Fruit fly (Drosophila melanogaster) whole organism, embryonic: Measurements from ENCODE around the gene Pax.

Experiments
- CG10209 ChIP-seq: fragments of 200-800 bp; sonication (Bioruptor generic); optimal IDR thresholded peaks from 3 replicates; lab custom pipeline; 2017; ENCODE audit warnings: missing biosample characterization, mild to moderate bottlenecking, missing genetic modification characterization, missing genetic modification reagents
- CG10366 ChIP-seq: fragments of 200-800 bp; sonication (Bioruptor generic); IDR thresholded peaks from 2 replicates; pipeline ENCODE4 v1.3.6; 2022; ENCODE audit warnings: missing biosample characterization, missing genetic modification characterization
- CG11398 ChIP-seq: fragments of 200-800 bp; sonication (Bioruptor generic); optimal IDR thresholded peaks from 2 replicates; lab custom pipeline; 2016; ENCODE audit warnings: missing biosample characterization, missing genetic modification characterization
- CG12299 ChIP-seq: fragments of 200-800 bp; sonication (Bioruptor generic); optimal IDR thresholded peaks from 2 replicates; lab custom pipeline; 2018; ENCODE audit warnings: missing biosample characterization, mild to moderate bottlenecking, missing genetic modification characterization
- CG13287 ChIP-seq: fragments of 200-800 bp; sonication (Bioruptor generic); IDR thresholded peaks from 2 replicates; pipeline ENCODE4 v1.3.6; 2022; ENCODE audit warnings: missing biosample characterization, missing genetic modification characterization; ENCODE audit not compliant: partially characterized antibody
- CG13894 ChIP-seq: fragments of 200-800 bp; sonication (Bioruptor generic); optimal IDR thresholded peaks from 3 replicates; lab custom pipeline; 2018; ENCODE audit warnings: missing biosample characterization, mild to moderate bottlenecking, missing genetic modification characterization, moderate library complexity
- CG16863 ChIP-seq: fragments of 200-800 bp; sonication (Bioruptor generic); optimal IDR thresholded peaks from 3 replicates; lab custom pipeline; 2016; ENCODE audit warnings: missing biosample characterization, missing genetic modification characterization
- CG17612 ChIP-seq: fragments of 200-800 bp; sonication (Bioruptor generic); IDR thresholded peaks from 2 replicates; pipeline ENCODE4 v1.3.6; 2022; ENCODE audit warnings: missing biosample characterization, missing genetic modification characterization
- CG2875 ChIP-seq: fragments of 200-800 bp; sonication (Bioruptor generic); optimal IDR thresholded peaks from 2 replicates; lab custom pipeline; 2017; ENCODE audit warnings: missing biosample characterization, mild to moderate bottlenecking, missing genetic modification characterization, missing genetic modification reagents
- CG3281 ChIP-seq: fragments of 200-800 bp; sonication (Bioruptor generic); optimal IDR thresholded peaks from 3 replicates; lab custom pipeline; 2017; ENCODE audit warnings: missing biosample characterization, mild to moderate bottlenecking, missing genetic modification characterization
- CG4360 ChIP-seq: fragments of 200-800 bp; sonication (Bioruptor generic); IDR thresholded peaks from 2 replicates; pipeline ENCODE4 v1.3.6; 2022; ENCODE audit warnings: missing biosample characterization, missing genetic modification characterization
- CG6689 ChIP-seq: fragments of 200-800 bp; sonication (Bioruptor generic); IDR thresholded peaks from 2 replicates; pipeline ENCODE4 v1.3.6; 2022; ENCODE audit warnings: missing biosample characterization, missing genetic modification characterization
- CG6813 ChIP-seq: fragments of 200-800 bp; sonication (Bioruptor generic); optimal IDR thresholded peaks from 2 replicates; lab custom pipeline; 2017; ENCODE audit warnings: missing biosample characterization, missing genetic modification characterization, mild to moderate bottlenecking, moderate library complexity, missing genetic modification reagents
- CG7745 ChIP-seq: fragments of 200-800 bp; sonication (Bioruptor generic); optimal IDR thresholded peaks from 2 replicates; lab custom pipeline; 2018; ENCODE audit warnings: missing biosample characterization, mild to moderate bottlenecking, missing genetic modification characterization, moderate library complexity
- CG7839 ChIP-seq: fragments of 200-800 bp; sonication (Bioruptor generic); optimal IDR thresholded peaks from 3 replicates; lab custom pipeline; 2018; ENCODE audit warnings: missing biosample characterization, mild to moderate bottlenecking, missing genetic modification characterization, moderate library complexity
- CG7928 ChIP-seq: fragments of 200-800 bp; sonication (Bioruptor generic); optimal IDR thresholded peaks from 2 replicates; lab custom pipeline; 2017; ENCODE audit warnings: missing biosample characterization, mild to moderate bottlenecking, missing genetic modification characterization
- CG8281 ChIP-seq: fragments of 200-800 bp; sonication (Bioruptor generic); optimal IDR thresholded peaks from 2 replicates; lab custom pipeline; 2018; ENCODE audit warnings: missing biosample characterization, mild to moderate bottlenecking, missing genetic modification characterization, moderate library complexity
- CG8944 ChIP-seq: fragments of 200-800 bp; sonication (Bioruptor generic); optimal IDR thresholded peaks from 3 replicates; lab custom pipeline; 2016; ENCODE audit warnings: missing biosample characterization, missing genetic modification characterization
- CG9932 ChIP-seq: fragments of 200-800 bp; sonication (Bioruptor generic); IDR thresholded peaks from 2 replicates; pipeline ENCODE4 v1.3.6; 2022; ENCODE audit warnings: missing biosample characterization, missing genetic modification characterization
- CoRest ChIP-seq: fragments of 200-800 bp; sonication (Bioruptor generic); optimal IDR thresholded peaks from 3 replicates; lab custom pipeline; 2018; ENCODE audit warnings: missing biosample characterization, mild to moderate bottlenecking, missing genetic modification characterization, moderate library complexity
- Dp ChIP-seq: fragments of 200-800 bp; sonication (Bioruptor generic); optimal IDR thresholded peaks from 2 replicates; lab custom pipeline; 2018; ENCODE audit warnings: missing biosample characterization, mild to moderate bottlenecking, missing genetic modification characterization, moderate library complexity
- E2f1 ChIP-seq: fragments of 200-800 bp; sonication (Bioruptor generic); IDR thresholded peaks from 2 replicates; pipeline ENCODE4 v1.3.6; 2022; ENCODE audit warnings: missing biosample characterization, missing genetic modification characterization
- HmgD ChIP-seq: fragments of 200-800 bp; sonication (Bioruptor generic); optimal IDR thresholded peaks from 3 replicates; lab custom pipeline; 2016; ENCODE audit warnings: missing biosample characterization, missing genetic modification characterization
- MBD-R2 ChIP-seq: fragments of 200-800 bp; sonication (Bioruptor generic); IDR thresholded peaks from 2 replicates; pipeline ENCODE4 v1.3.6; 2022; ENCODE audit warnings: missing biosample characterization, missing genetic modification characterization
- Myb ChIP-seq: fragments of 200-800 bp; sonication (Bioruptor generic); optimal IDR thresholded peaks from 2 replicates; lab custom pipeline; 2016; ENCODE audit warnings: missing biosample characterization, missing genetic modification characterization
- Oaz ChIP-seq: fragments of 200-800 bp; sonication (Bioruptor generic); IDR thresholded peaks from 2 replicates; pipeline ENCODE4 v1.3.6; 2022; ENCODE audit warnings: missing biosample characterization, missing genetic modification characterization
- Sry-β ChIP-seq: fragments of 200-800 bp; sonication (Bioruptor generic); optimal IDR thresholded peaks from 2 replicates; lab custom pipeline; 2018; ENCODE audit warnings: missing biosample characterization, mild to moderate bottlenecking, missing genetic modification characterization, moderate library complexity
- ac ChIP-seq: fragments of 200-800 bp; sonication (Bioruptor generic); optimal IDR thresholded peaks from 3 replicates; lab custom pipeline; 2017; ENCODE audit warnings: missing biosample characterization, mild to moderate bottlenecking, missing genetic modification characterization
- amos ChIP-seq: fragments of 200-800 bp; sonication (Bioruptor generic); IDR thresholded peaks from 2 replicates; pipeline ENCODE4 v1.3.6; 2022; ENCODE audit warnings: missing biosample characterization, missing genetic modification characterization; ENCODE audit not compliant: partially characterized antibody
- ap ChIP-seq: fragments of 200-800 bp; sonication (Bioruptor generic); IDR thresholded peaks from 2 replicates; pipeline ENCODE4 v1.3.6; 2022; ENCODE audit warnings: missing biosample characterization, missing genetic modification characterization
- bab2 ChIP-seq: fragments of 200-800 bp; sonication (Bioruptor generic); optimal IDR thresholded peaks from 2 replicates; lab custom pipeline; 2016; ENCODE audit warnings: missing biosample characterization, missing genetic modification characterization
- dan ChIP-seq: fragments of 200-800 bp; sonication (Bioruptor generic); IDR thresholded peaks from 2 replicates; pipeline ENCODE4 v1.3.6; 2022; ENCODE audit warnings: missing biosample characterization, missing genetic modification characterization
- dm ChIP-seq: fragments of 200-800 bp; sonication (Bioruptor generic); optimal IDR thresholded peaks from 3 replicates; lab custom pipeline; 2016; ENCODE audit warnings: missing biosample characterization, missing genetic modification characterization
- dmrt11E ChIP-seq: fragments of 200-800 bp; sonication (Bioruptor generic); optimal IDR thresholded peaks from 3 replicates; lab custom pipeline; 2018; ENCODE audit warnings: missing biosample characterization, mild to moderate bottlenecking, missing genetic modification characterization, moderate library complexity
- en ChIP-seq: fragments of 200-800 bp; sonication (Bioruptor generic); optimal IDR thresholded peaks from 2 replicates; lab custom pipeline; 2016; ENCODE audit warnings: missing biosample characterization, missing genetic modification characterization
- ewg ChIP-seq: fragments of 200-800 bp; sonication (Bioruptor generic); optimal IDR thresholded peaks from 3 replicates; lab custom pipeline; 2017; ENCODE audit warnings: mild to moderate bottlenecking, missing biosample characterization, missing genetic modification reagents, missing genetic modification characterization
- fd3F ChIP-seq: fragments of 200-800 bp; sonication (Bioruptor generic); optimal IDR thresholded peaks from 2 replicates; lab custom pipeline; 2018; ENCODE audit warnings: missing biosample characterization, mild to moderate bottlenecking, missing genetic modification characterization, moderate library complexity
- fu2 ChIP-seq: fragments of 200-800 bp; sonication (Bioruptor generic); optimal IDR thresholded peaks from 2 replicates; lab custom pipeline; 2016; ENCODE audit warnings: missing biosample characterization, missing genetic modification characterization
- klu ChIP-seq: fragments of 200-800 bp; sonication (Bioruptor generic); IDR thresholded peaks from 2 replicates; pipeline ENCODE4 v1.3.6; 2022; ENCODE audit warnings: missing biosample characterization, missing genetic modification characterization
- kni ChIP-seq: fragments of 200-800 bp; sonication (Bioruptor generic); optimal IDR thresholded peaks from 3 replicates; lab custom pipeline; 2017; ENCODE audit warnings: mild to moderate bottlenecking, missing biosample characterization, missing genetic modification reagents, missing genetic modification characterization
- maf-S ChIP-seq: fragments of 200-800 bp; sonication (Bioruptor generic); optimal IDR thresholded peaks from 2 replicates; lab custom pipeline; 2016; ENCODE audit warnings: missing biosample characterization, missing genetic modification characterization
- mirr ChIP-seq: fragments of 200-800 bp; sonication (Bioruptor generic); optimal IDR thresholded peaks from 3 replicates; lab custom pipeline; 2018; ENCODE audit warnings: missing biosample characterization, mild to moderate bottlenecking, missing genetic modification characterization
- pan ChIP-seq, 4 experiments: fragments of >200 bp in 3 of 4; fragments of 200-800 bp in 1 of 4; sonication (Bioruptor generic) in 1 of 4; optimal IDR thresholded peaks in 3 of 4; IDR thresholded peaks in 1 of 4; 2 replicates each; pipeline versions ENCODE4 v1.3.6 to Lab custom; 2017 to 2022; ENCODE audit warnings: missing biosample characterization in 2 of 4, missing genetic modification characterization in 2 of 4, mixed read lengths in 1 of 4
- psq ChIP-seq: fragments of 200-800 bp; sonication (Bioruptor generic); optimal IDR thresholded peaks from 2 replicates; lab custom pipeline; 2017; ENCODE audit warnings: missing biosample characterization, missing genetic modification characterization
- pzg ChIP-seq: fragments of 200-800 bp; sonication (Bioruptor generic); optimal IDR thresholded peaks from 3 replicates; lab custom pipeline; 2018; ENCODE audit warnings: missing biosample characterization, mild to moderate bottlenecking, missing genetic modification characterization, moderate library complexity
- so ChIP-seq: fragments of 200-800 bp; sonication (Bioruptor generic); IDR thresholded peaks from 3 replicates; pipeline ENCODE4 v1.3.6; 2022; ENCODE audit warnings: missing biosample characterization, missing genetic modification characterization
- sqz ChIP-seq: fragments of 200-800 bp; sonication (Bioruptor generic); optimal IDR thresholded peaks from 3 replicates; lab custom pipeline; 2018; ENCODE audit warnings: missing biosample characterization, mild to moderate bottlenecking, missing genetic modification characterization
- sr ChIP-seq: fragments of 200-800 bp; sonication (Bioruptor generic); IDR thresholded peaks from 3 replicates; pipeline ENCODE4 v1.3.6; 2022; ENCODE audit warnings: missing biosample characterization, missing genetic modification characterization
- ssp ChIP-seq: fragments of 200-800 bp; sonication (Bioruptor generic); IDR thresholded peaks from 2 replicates; pipeline ENCODE4 v1.3.6; 2022; ENCODE audit warnings: missing biosample characterization, missing genetic modification characterization
- sug ChIP-seq: fragments of 200-800 bp; optimal IDR thresholded peaks from 2 replicates; lab custom pipeline; 2019; ENCODE audit warnings: missing biosample characterization, mild to moderate bottlenecking, missing genetic modification characterization, moderate library complexity
- trh ChIP-seq: fragments of 200-800 bp; sonication (Bioruptor generic); optimal IDR thresholded peaks from 2 replicates; lab custom pipeline; 2016; ENCODE audit warnings: missing biosample characterization, missing genetic modification characterization

Gene Pax

DNA sequence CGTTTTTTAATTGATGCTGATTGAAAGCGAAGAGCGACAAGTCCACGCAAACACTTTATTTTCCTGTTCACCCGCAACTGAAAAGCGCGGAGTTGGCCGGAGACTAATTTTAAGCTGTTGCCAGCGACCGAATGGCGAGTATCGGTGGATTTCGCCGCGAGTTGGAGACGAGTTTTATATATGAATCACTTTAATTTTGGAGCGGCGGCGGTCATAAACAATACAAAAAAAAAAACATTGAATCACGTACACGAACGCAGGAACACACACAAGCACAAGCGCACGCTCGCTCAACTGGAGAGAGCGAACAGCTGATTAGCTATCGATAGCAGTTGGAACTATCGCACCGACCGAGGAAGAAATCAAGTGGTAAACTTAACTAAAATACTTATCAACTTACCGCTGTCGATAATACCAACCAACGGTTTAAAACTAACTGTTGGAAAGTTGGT is at the start of gene Pax (continued):
- TF ChIP-seq fu2 (no peak), klu (GFP tag; lab: Robert Waterston, UW) (no peak), Myb (GFP tag; lab: Kevin White, UChicago) (peak; percentile 96), CG10366 (GFP tag; lab: Robert Waterston, UW) (no peak), fd3F (GFP tag; lab: Kevin White, UChicago) (no peak), CG8281 (no peak), pan (optimal IDR thresholded peaks at IDR 0.05; lab: Kevin White, UChicago) (no peak), pan (GFP tag; optimal IDR thresholded peaks at IDR 0.05 in 1 of 2, IDR thresholded peaks at IDR 0.05 in 1 of 2) (no peak), trh (GFP tag; lab: Kevin White, UChicago) (no peak), pzg (peak; percentile 95), MBD-R2 (peak; percentile 72), CG17612 (GFP tag; lab: Robert Waterston, UW) (no peak), CoRest (tag; lab: Kevin White, UChicago) (no peak), CG13287 (peak; percentile 98), CG6813 (GFP tag; lab: Kevin White, UChicago) (no peak), maf-S (GFP tag; lab: Kevin White, UChicago) (no peak), mirr (GFP tag; lab: Kevin White, UChicago) (no peak), CG9932 (GFP tag; lab: Robert Waterston, UW) (peak; percentile 5; the same call in 1 of the 2 replicates), ap (GFP tag; lab: Robert Waterston, UW) (no peak), bab2 (GFP tag; lab: Kevin White, UChicago) (no peak), en (GFP tag; lab: Kevin White, UChicago) (no peak), CG2875 (GFP tag; lab: Kevin White, UChicago) (no peak), CG7928 (no peak), CG4360 (GFP tag; lab: Robert Waterston, UW) (no peak), dmrt11E (tag; lab: Kevin White, UChicago) (no peak), sr (no peak), psq (GFP tag; lab: Kevin White, UChicago) (no peak), sug (tag; lab: Kevin White, UChicago) (no peak), CG7839 (tag; lab: Kevin White, UChicago) (no peak), so (GFP tag; lab: Robert Waterston, UW) (no peak), sqz (peak; percentile 96), CG3281 (GFP tag; lab: Kevin White, UChicago) (no peak), Sry-β (GFP tag; lab: Kevin White, UChicago) (no peak), CG11398 (GFP tag; lab: Kevin White, UChicago) (no peak), ac (GFP tag; lab: Kevin White, UChicago) (no peak), HmgD (GFP tag; lab: Kevin White, UChicago) (no peak), CG10209 (no peak), dan (GFP tag; lab: Robert Waterston, UW) (no peak), CG6689 (GFP tag; lab: Robert Waterston, UW) (no peak), CG13894 (tag; lab: Kevin White, UChicago) (no peak), dm (GFP tag; lab: Kevin White, UChicago) (no peak), kni (peak; percentile 37), E2f1 (GFP tag; lab: Robert Waterston, UW) (no peak), ewg (GFP tag; lab: Kevin White, UChicago) (peak; percentile 83), Dp (GFP tag; lab: Kevin White, UChicago) (peak; percentile 67), amos (peak; percentile 94; the same call in 1 of the 2 replicates), ssp (GFP tag; lab: Robert Waterston, UW) (no peak), Oaz (GFP tag; lab: Robert Waterston, UW) (no peak), CG16863 (GFP tag; lab: Kevin White, UChicago) (no peak), CG8944 (GFP tag; lab: Kevin White, UChicago) (no peak), CG7745 (no peak), CG12299 (tag; lab: Kevin White, UChicago) (no peak)
